Fruit fly (Drosophila melanogaster) whole organism, embryonic: ENCODE measurements around the gene CG5188.

Experiments used
- C15 ChIP-seq: fragments of 200-800 bp; sonication (Bioruptor generic); IDR thresholded peaks from 3 replicates; pipeline ENCODE4 v1.3.6; 2022; ENCODE audit warnings: missing biosample characterization, missing genetic modification characterization
- CG10267 ChIP-seq: fragments of 200-800 bp; sonication (Bioruptor generic); optimal IDR thresholded peaks from 2 replicates; lab custom pipeline; 2018; ENCODE audit warnings: missing biosample characterization, mild to moderate bottlenecking, missing genetic modification characterization, moderate library complexity
- CG10565 ChIP-seq: fragments of 200-800 bp; sonication (Bioruptor generic); optimal IDR thresholded peaks from 3 replicates; lab custom pipeline; 2016; ENCODE audit warnings: missing biosample characterization, mild to moderate bottlenecking, missing genetic modification characterization
- CG11456 ChIP-seq: fragments of 200-800 bp; sonication (Bioruptor generic); IDR thresholded peaks from 3 replicates; pipeline ENCODE4 v1.3.6; 2022; ENCODE audit warnings: missing biosample characterization, missing genetic modification characterization
- CG12659 ChIP-seq: fragments of 200-800 bp; sonication (Bioruptor generic); optimal IDR thresholded peaks from 3 replicates; lab custom pipeline; 2017; ENCODE audit warnings: mild to moderate bottlenecking, missing biosample characterization, missing genetic modification reagents, missing genetic modification characterization
- CG13296 ChIP-seq: fragments of 200-800 bp; sonication (Bioruptor generic); optimal IDR thresholded peaks from 3 replicates; lab custom pipeline; 2018; ENCODE audit warnings: missing biosample characterization, mild to moderate bottlenecking, missing genetic modification characterization
- CG15269 ChIP-seq: fragments of 200-800 bp; sonication (Bioruptor generic); optimal IDR thresholded peaks from 2 replicates; lab custom pipeline; 2018; ENCODE audit warnings: missing biosample characterization, mild to moderate bottlenecking, missing genetic modification characterization, moderate library complexity
- CG15514 ChIP-seq: fragments of 200-800 bp; sonication (Bioruptor generic); optimal IDR thresholded peaks from 3 replicates; lab custom pipeline; 2017; ENCODE audit warnings: missing biosample characterization, missing genetic modification characterization, mild to moderate bottlenecking, moderate library complexity, missing genetic modification reagents
- CG15696 ChIP-seq: fragments of 200-800 bp; sonication (Bioruptor generic); optimal IDR thresholded peaks from 2 replicates; lab custom pipeline; 2019; ENCODE audit warnings: missing biosample characterization, mild to moderate bottlenecking, missing genetic modification characterization, moderate library complexity
- CG17802 ChIP-seq: fragments of 200-800 bp; sonication (Bioruptor generic); optimal IDR thresholded peaks from 2 replicates; lab custom pipeline; 2018; ENCODE audit warnings: missing biosample characterization, mild to moderate bottlenecking, missing genetic modification characterization, moderate library complexity
- CG1792 ChIP-seq: fragments of 200-800 bp; sonication (Bioruptor generic); optimal IDR thresholded peaks from 2 replicates; lab custom pipeline; 2016; ENCODE audit warnings: missing biosample characterization, missing genetic modification characterization
- CG2202 ChIP-seq: fragments of 200-800 bp; sonication (Bioruptor generic); optimal IDR thresholded peaks from 2 replicates; lab custom pipeline; 2018; ENCODE audit warnings: missing biosample characterization, mild to moderate bottlenecking, missing genetic modification characterization
- CG2678 ChIP-seq: fragments of 200-800 bp; sonication (Bioruptor generic); optimal IDR thresholded peaks from 3 replicates; lab custom pipeline; 2019; ENCODE audit warnings: missing biosample characterization, mild to moderate bottlenecking, missing genetic modification characterization, moderate library complexity
- CG32767 ChIP-seq: fragments of 200-800 bp; sonication (Bioruptor generic); IDR thresholded peaks from 2 replicates; pipeline ENCODE4 v1.3.6; 2022; ENCODE audit warnings: missing biosample characterization, missing genetic modification characterization
- CG33557 ChIP-seq: fragments of 200-800 bp; sonication (Bioruptor generic); optimal IDR thresholded peaks from 2 replicates; lab custom pipeline; 2019; ENCODE audit warnings: missing biosample characterization, mild to moderate bottlenecking, missing genetic modification characterization, moderate library complexity
- CG3407 ChIP-seq: fragments of 200-800 bp; sonication (Bioruptor generic); optimal IDR thresholded peaks from 2 replicates; lab custom pipeline; 2018; ENCODE audit warnings: missing biosample characterization, mild to moderate bottlenecking, missing genetic modification characterization
- CG4424 ChIP-seq: fragments of 200-800 bp; sonication (Bioruptor generic); optimal IDR thresholded peaks from 3 replicates; lab custom pipeline; 2016; ENCODE audit warnings: missing biosample characterization, missing genetic modification characterization
- CG4854 ChIP-seq: fragments of 200-800 bp; sonication (Bioruptor generic); optimal IDR thresholded peaks from 2 replicates; lab custom pipeline; 2016; ENCODE audit warnings: missing biosample characterization, missing genetic modification characterization, inconsistent platforms
- CG7271 ChIP-seq: fragments of 200-800 bp; sonication (Bioruptor generic); optimal IDR thresholded peaks from 2 replicates; lab custom pipeline; 2018; ENCODE audit warnings: missing biosample characterization, mild to moderate bottlenecking, missing genetic modification characterization, moderate library complexity
- CG7928 ChIP-seq: fragments of 200-800 bp; sonication (Bioruptor generic); optimal IDR thresholded peaks from 2 replicates; lab custom pipeline; 2017; ENCODE audit warnings: missing biosample characterization, mild to moderate bottlenecking, missing genetic modification characterization
- CG9797 ChIP-seq: fragments of 200-800 bp; sonication (Bioruptor generic); optimal IDR thresholded peaks from 3 replicates; lab custom pipeline; 2018; ENCODE audit warnings: missing biosample characterization, mild to moderate bottlenecking, missing genetic modification characterization
- CG9876 ChIP-seq: fragments of 200-800 bp; sonication (Bioruptor generic); optimal IDR thresholded peaks from 2 replicates; lab custom pipeline; 2016; ENCODE audit warnings: missing biosample characterization, missing genetic modification characterization
- CTCF ChIP-seq: fragments of 200-800 bp; sonication (Bioruptor generic); optimal IDR thresholded peaks from 2 replicates; lab custom pipeline; 2017; ENCODE audit warnings: missing biosample characterization, mild to moderate bottlenecking, missing genetic modification characterization, moderate library complexity
- Fer3 ChIP-seq: fragments of 200-800 bp; sonication (Bioruptor generic); optimal IDR thresholded peaks from 2 replicates; lab custom pipeline; 2018; ENCODE audit warnings: missing biosample characterization, mild to moderate bottlenecking, missing genetic modification characterization, moderate library complexity
- Hmx ChIP-seq: fragments of 200-800 bp; sonication (Bioruptor generic); optimal IDR thresholded peaks from 2 replicates; lab custom pipeline; 2016; ENCODE audit warnings: missing biosample characterization, missing genetic modification characterization
- Hr3 ChIP-seq: fragments of 200-800 bp; sonication (Bioruptor generic); optimal IDR thresholded peaks from 3 replicates; lab custom pipeline; 2016; ENCODE audit warnings: missing biosample characterization, missing genetic modification characterization
- MESR4 ChIP-seq: fragments of 200-800 bp; sonication (Bioruptor generic); optimal IDR thresholded peaks from 2 replicates; lab custom pipeline; 2018; ENCODE audit warnings: missing biosample characterization, mild to moderate bottlenecking, missing genetic modification characterization, moderate library complexity
- MTF-1 ChIP-seq: fragments of 200-800 bp; sonication (Bioruptor generic); optimal IDR thresholded peaks from 2 replicates; lab custom pipeline; 2018; ENCODE audit warnings: missing biosample characterization, mild to moderate bottlenecking, missing genetic modification characterization, borderline replicate concordance
- Nf-YA ChIP-seq: fragments of 200-800 bp; sonication (Bioruptor generic); IDR thresholded peaks from 2 replicates; pipeline ENCODE4 v1.3.6; 2022; ENCODE audit warnings: missing biosample characterization, missing genetic modification characterization
- Trl ChIP-seq, 3 experiments: fragments of >200 bp in 2 of 3; fragments of 200-800 bp in 1 of 3; sonication (Bioruptor generic) in 1 of 3; optimal IDR thresholded peaks; 2 replicates in 1 of 3; 3 replicates in 2 of 3; lab custom pipeline; 2016 to 2017; ENCODE audit warnings: missing biosample characterization in 1 of 3, missing genetic modification characterization in 1 of 3
- bab2 ChIP-seq: fragments of 200-800 bp; sonication (Bioruptor generic); optimal IDR thresholded peaks from 2 replicates; lab custom pipeline; 2016; ENCODE audit warnings: missing biosample characterization, missing genetic modification characterization
- caup ChIP-seq: fragments of 200-800 bp; sonication (Bioruptor generic); optimal IDR thresholded peaks from 3 replicates; lab custom pipeline; 2017; ENCODE audit warnings: missing biosample characterization, mild to moderate bottlenecking, missing genetic modification characterization, moderate library complexity; ENCODE audit not compliant: severe bottlenecking
- crc ChIP-seq: fragments of 200-800 bp; sonication (Bioruptor generic); optimal IDR thresholded peaks from 2 replicates; lab custom pipeline; 2016; ENCODE audit warnings: missing biosample characterization, missing genetic modification characterization
- dimm ChIP-seq: fragments of 200-800 bp; sonication (Bioruptor generic); IDR thresholded peaks from 2 replicates; pipeline ENCODE4 v1.3.6; 2022; ENCODE audit warnings: missing biosample characterization, missing genetic modification characterization
- dm ChIP-seq: fragments of 200-800 bp; sonication (Bioruptor generic); optimal IDR thresholded peaks from 3 replicates; lab custom pipeline; 2016; ENCODE audit warnings: missing biosample characterization, missing genetic modification characterization
- esg ChIP-seq: fragments of 200-800 bp; sonication (Bioruptor generic); conservative IDR thresholded peaks from 2 replicates; pipeline ENCODE4 v1.3.6; 2022; ENCODE audit warnings: missing biosample characterization, missing genetic modification characterization
- exex ChIP-seq: fragments of 200-800 bp; sonication (Bioruptor generic); optimal IDR thresholded peaks from 4 replicates; lab custom pipeline; 2018; ENCODE audit warnings: missing biosample characterization, mild to moderate bottlenecking, missing genetic modification characterization, moderate library complexity
- fd96Cb ChIP-seq: fragments of 200-800 bp; sonication (Bioruptor generic); optimal IDR thresholded peaks from 2 replicates; lab custom pipeline; 2018; ENCODE audit warnings: missing biosample characterization, mild to moderate bottlenecking, missing genetic modification characterization, moderate library complexity
- grau ChIP-seq: fragments of 200-800 bp; optimal IDR thresholded peaks from 3 replicates; lab custom pipeline; 2019; ENCODE audit warnings: missing biosample characterization, mild to moderate bottlenecking, missing genetic modification characterization, moderate library complexity
- kah ChIP-seq: fragments of 200-800 bp; sonication (Bioruptor generic); optimal IDR thresholded peaks from 2 replicates; lab custom pipeline; 2018; ENCODE audit warnings: missing biosample characterization, mild to moderate bottlenecking, missing genetic modification characterization
- phol ChIP-seq: fragments of 200-800 bp; sonication (Bioruptor generic); optimal IDR thresholded peaks from 3 replicates; lab custom pipeline; 2018; ENCODE audit warnings: missing biosample characterization, mild to moderate bottlenecking, missing genetic modification characterization, moderate library complexity
- scrt ChIP-seq: fragments of 200-800 bp; sonication (Bioruptor generic); optimal IDR thresholded peaks from 2 replicates; lab custom pipeline; 2018; ENCODE audit warnings: missing biosample characterization, mild to moderate bottlenecking, missing genetic modification characterization, moderate library complexity
- sd ChIP-seq: fragments of 200-800 bp; sonication (Bioruptor generic); optimal IDR thresholded peaks from 3 replicates; lab custom pipeline; 2018; ENCODE audit warnings: missing biosample characterization, mild to moderate bottlenecking, missing genetic modification characterization, moderate library complexity
- sens-2 ChIP-seq: fragments of 200-800 bp; sonication (Bioruptor generic); IDR thresholded peaks from 2 replicates; pipeline ENCODE4 v1.3.6; 2022; ENCODE audit warnings: missing biosample characterization, missing genetic modification characterization
- sug ChIP-seq: fragments of 200-800 bp; optimal IDR thresholded peaks from 2 replicates; lab custom pipeline; 2019; ENCODE audit warnings: missing biosample characterization, mild to moderate bottlenecking, missing genetic modification characterization, moderate library complexity
- toy ChIP-seq: fragments of 200-800 bp; sonication (Bioruptor generic); IDR thresholded peaks from 2 replicates; pipeline ENCODE4 v1.3.6; 2022; ENCODE audit warnings: missing biosample characterization, missing genetic modification characterization
- trem ChIP-seq: fragments of 200-800 bp; optimal IDR thresholded peaks from 3 replicates; lab custom pipeline; 2019; ENCODE audit warnings: missing biosample characterization, mild to moderate bottlenecking, missing genetic modification characterization, moderate library complexity
- twi ChIP-seq: fragments of 200-800 bp; optimal IDR thresholded peaks from 2 replicates; lab custom pipeline; 2019; ENCODE audit warnings: missing biosample characterization, mild to moderate bottlenecking, missing genetic modification characterization, moderate library complexity
- vnd ChIP-seq: fragments of 200-800 bp; sonication (Bioruptor generic); IDR thresholded peaks from 3 replicates; pipeline ENCODE4 v1.3.6; 2022; ENCODE audit warnings: missing biosample characterization, missing genetic modification characterization; ENCODE audit not compliant: partially characterized antibody

Gene CG5188

dm6 chr2L:10381890-10382450 lies 46.7 kb upstream of the CG5188 start, which contains the start of gene CG5096 (continued):
- TF ChIP-seq Fer3 (peak; percentile 96), twi (tag; lab: Kevin White, UChicago) (peak; percentile 73), trem (peak; percentile 75), grau (tag; lab: Kevin White, UChicago) (peak; percentile 93), toy (peak; percentile 74; the same call in 1 of the 2 replicates), CG3407 (GFP tag; lab: Kevin White, UChicago) (peak; percentile 49), CG11456 (GFP tag; lab: Robert Waterston, UW) (peak; percentile 87), bab2 (peak; percentile 78), Nf-YA (GFP tag; lab: Robert Waterston, UW) (peak; percentile 76), phol (tag; lab: Kevin White, UChicago) (peak; percentile 81), CG15696 (peak; percentile 42), dimm (no peak; the same call in 1 of the 2 replicates), CG10565 (GFP tag; lab: Kevin White, UChicago) (no peak), crc (GFP tag; lab: Kevin White, UChicago) (peak; percentile 79), scrt (GFP tag; lab: Kevin White, UChicago) (peak; percentile 90), CG9797 (GFP tag; lab: Kevin White, UChicago) (no peak), caup (GFP tag; lab: Kevin White, UChicago) (peak; percentile 93), sens-2 (no peak), esg (peak; percentile 82), exex (tag; lab: Kevin White, UChicago) (peak; percentile 97), CG15514 (peak; percentile 85), MESR4 (GFP tag; lab: Kevin White, UChicago) (peak; percentile 26), Hmx (GFP tag; lab: Kevin White, UChicago) (peak; percentile 69), CG32767 (GFP tag; lab: Robert Waterston, UW) (peak; percentile 82), CG1792 (peak; percentile 78), CG2678 (peak; percentile 97), CG13296 (GFP tag; lab: Kevin White, UChicago) (peak; percentile 94), CG10267 (tag; lab: Kevin White, UChicago) (peak; percentile 80), CG15269 (tag; lab: Kevin White, UChicago) (peak; percentile 95), fd96Cb (tag; lab: Kevin White, UChicago) (peak; percentile 84), CG7271 (tag; lab: Kevin White, UChicago) (no peak), CG2202 (tag; lab: Kevin White, UChicago) (peak; percentile 47), CG17802 (peak; percentile 45), vnd (GFP tag; lab: Robert Waterston, UW) (no peak), Trl (optimal IDR thresholded peaks at IDR 0.05; lab: Kevin White, UChicago) (no peak), Trl (GFP tag; optimal IDR thresholded peaks at IDR 0.05; lab: Kevin White, UChicago) (peak; percentile 74), MTF-1 (GFP tag; lab: Kevin White, UChicago) (peak; percentile 60), CG4854 (peak; percentile 79), CG9876 (GFP tag; lab: Kevin White, UChicago) (no peak), dm (peak; percentile 55), CG7928 (GFP tag; lab: Kevin White, UChicago) (peak; percentile 41), CTCF (GFP tag; lab: Kevin White, UChicago) (peak; percentile 7), CG4424 (peak; percentile 74), sug (peak; percentile 89), kah (GFP tag; lab: Kevin White, UChicago) (peak; percentile 67), sd (tag; lab: Kevin White, UChicago) (peak; percentile 91), CG33557 (GFP tag; lab: Kevin White, UChicago) (no peak), CG12659 (GFP tag; lab: Kevin White, UChicago) (peak; percentile 90), C15 (GFP tag; lab: Robert Waterston, UW) (peak; percentile 72; the same call in 1 of the 3 replicates), Hr3 (GFP tag; lab: Kevin White, UChicago) (peak; percentile 79)
